Worm (Caenorhabditis elegans) whole organism, L1 larva: Measurements from ENCODE around the gene exos-7.
A peak's percentile ranks its signal among the peaks of the same experiment; 100 is the strongest.

Experiments used
- alr-1 ChIP-seq: fragments of 200-800 bp; sonication (Bioruptor generic); optimal IDR thresholded peaks from 2 replicates; lab custom pipeline; 2018; ENCODE audit warnings: borderline replicate concordance, mild to moderate bottlenecking, missing genetic modification characterization, missing compliant biosample characterization
- ama-1 ChIP-seq: fragments of 150-350 bp; optimal IDR thresholded peaks from 2 replicates; lab custom pipeline; 2014
- blmp-1 ChIP-seq: fragments of 150-350 bp; optimal IDR thresholded peaks from 2 replicates; lab custom pipeline; 2014; ENCODE audit warnings: missing biosample characterization, missing genetic modification characterization
- ceh-82 ChIP-seq, 3 experiments: fragments of 150-350 bp in 1 of 3; sonication (generic microtip) in 2 of 3; optimal IDR thresholded peaks; 2 replicates each; lab custom pipeline; 2014 to 2017; ENCODE audit warnings: missing biosample characterization in 3 of 3, missing genetic modification characterization in 3 of 3
- dpl-1 ChIP-seq, 3 experiments: fragments of 150-350 bp in 2 of 3; sonication (generic microtip) in 1 of 3; optimal IDR thresholded peaks; 2 replicates each; lab custom pipeline; 2014 to 2017; ENCODE audit warnings: missing biosample characterization in 3 of 3, missing genetic modification characterization in 3 of 3, missing genetic modification reagents in 3 of 3
- dsc-1 ChIP-seq: sonication (generic microtip); optimal IDR thresholded peaks from 2 replicates; lab custom pipeline; 2016; ENCODE audit warnings: mild to moderate bottlenecking, missing genetic modification characterization, missing compliant biosample characterization
- efl-1 ChIP-seq, 4 experiments: fragments of 150-350 bp; optimal IDR thresholded peaks in 3 of 4; peaks in 1 of 4; 1 replicate in 1 of 4; 2 replicates in 3 of 4; lab custom pipeline; 2014; ENCODE audit warnings: missing biosample characterization in 2 of 4, missing genetic modification characterization in 2 of 4, missing genetic modification reagents in 2 of 4
- efl-3 ChIP-seq: fragments of 200-800 bp; sonication (Bioruptor generic); optimal IDR thresholded peaks from 2 replicates; lab custom pipeline; 2018; ENCODE audit warnings: mild to moderate bottlenecking, missing genetic modification characterization, missing compliant biosample characterization
- elt-2 ChIP-seq: sonication (generic microtip); optimal IDR thresholded peaks from 2 replicates; lab custom pipeline; 2016; ENCODE audit warnings: missing genetic modification characterization, mild to moderate bottlenecking, inconsistent platforms, missing compliant biosample characterization, missing genetic modification reagents
- elt-3 ChIP-seq, 6 experiments: fragments of 150-350 bp in 1 of 6; sonication (generic microtip); optimal IDR thresholded peaks; 2 replicates each; lab custom pipeline; 2017 to 2018; ENCODE audit warnings: missing biosample characterization in 6 of 6, missing genetic modification characterization in 6 of 6, inconsistent platforms in 1 of 6
- ets-5 ChIP-seq: fragments of 200-800 bp; sonication (Bioruptor generic); IDR thresholded peaks from 2 replicates; pipeline ENCODE4 v1.3.6; 2022; ENCODE audit warnings: missing genetic modification characterization, missing compliant biosample characterization
- fkh-8 ChIP-seq: sonication (generic microtip); optimal IDR thresholded peaks from 2 replicates; lab custom pipeline; 2016; ENCODE audit warnings: mild to moderate bottlenecking, missing genetic modification characterization, missing compliant biosample characterization
- hlh-4 ChIP-seq: sonication (generic microtip); optimal IDR thresholded peaks from 2 replicates; lab custom pipeline; 2016; ENCODE audit warnings: mild to moderate bottlenecking, missing genetic modification characterization, missing compliant biosample characterization
- lin-13 ChIP-seq: fragments of 150-350 bp; optimal IDR thresholded peaks from 2 replicates; lab custom pipeline; 2014; ENCODE audit warnings: missing biosample characterization, missing genetic modification reagents, missing genetic modification characterization
- lin-35 ChIP-seq, 2 experiments: fragments of 150-350 bp; optimal IDR thresholded peaks; 2 replicates each; lab custom pipeline; 2014; ENCODE audit warnings: missing biosample characterization in 2 of 2, missing genetic modification characterization in 2 of 2, missing genetic modification reagents in 2 of 2
- lin-39 ChIP-seq: fragments of 150-350 bp; optimal IDR thresholded peaks from 2 replicates; lab custom pipeline; 2014; ENCODE audit warnings: missing biosample characterization, missing genetic modification reagents, missing genetic modification characterization
- lir-3 ChIP-seq: sonication (generic microtip); optimal IDR thresholded peaks from 2 replicates; lab custom pipeline; 2016; ENCODE audit warnings: mild to moderate bottlenecking, missing genetic modification characterization, moderate library complexity, missing compliant biosample characterization; ENCODE audit not compliant: poor library complexity
- lsy-2 ChIP-seq, 2 experiments: fragments of 150-350 bp; optimal IDR thresholded peaks; 2 replicates each; lab custom pipeline; 2014; ENCODE audit warnings: missing biosample characterization in 2 of 2, missing genetic modification characterization in 2 of 2
- nhr-20 ChIP-seq: sonication (generic microtip); optimal IDR thresholded peaks from 2 replicates; lab custom pipeline; 2016; ENCODE audit warnings: mild to moderate bottlenecking, missing genetic modification characterization, missing compliant biosample characterization
- nhr-28 ChIP-seq: fragments of 150-350 bp; optimal IDR thresholded peaks from 2 replicates; lab custom pipeline; 2014; ENCODE audit warnings: missing biosample characterization, missing genetic modification characterization
- nhr-47 ChIP-seq: sonication (generic microtip); optimal IDR thresholded peaks from 2 replicates; lab custom pipeline; 2016; ENCODE audit warnings: mild to moderate bottlenecking, missing genetic modification characterization, moderate library complexity, missing compliant biosample characterization
- nhr-71 ChIP-seq: sonication (generic microtip); optimal IDR thresholded peaks from 2 replicates; lab custom pipeline; 2016; ENCODE audit warnings: mild to moderate bottlenecking, missing genetic modification characterization, moderate library complexity, missing compliant biosample characterization
- nhr-90 ChIP-seq: sonication (generic microtip); optimal IDR thresholded peaks from 2 replicates; lab custom pipeline; 2016; ENCODE audit warnings: mild to moderate bottlenecking, missing genetic modification characterization, missing compliant biosample characterization; ENCODE audit not compliant: poor library complexity
- rnt-1 ChIP-seq: sonication (generic microtip); optimal IDR thresholded peaks from 2 replicates; lab custom pipeline; 2016; ENCODE audit warnings: mild to moderate bottlenecking, missing genetic modification characterization, moderate library complexity, missing compliant biosample characterization
- skn-1 ChIP-seq: fragments of 150-350 bp; optimal IDR thresholded peaks from 2 replicates; lab custom pipeline; 2014; ENCODE audit warnings: missing biosample characterization, missing genetic modification characterization
- snpc-4 ChIP-seq: fragments of 150-350 bp; optimal IDR thresholded peaks from 2 replicates; lab custom pipeline; 2014; ENCODE audit warnings: missing biosample characterization, missing genetic modification characterization
- snu-23 ChIP-seq: sonication (generic microtip); optimal IDR thresholded peaks from 2 replicates; lab custom pipeline; 2016; ENCODE audit warnings: missing genetic modification characterization, missing compliant biosample characterization
- sox-4 ChIP-seq: sonication (generic microtip); optimal IDR thresholded peaks from 2 replicates; lab custom pipeline; 2016; ENCODE audit warnings: missing genetic modification characterization, missing compliant biosample characterization
- swsn-7 ChIP-seq: sonication (generic microtip); optimal IDR thresholded peaks from 2 replicates; lab custom pipeline; 2016; ENCODE audit warnings: missing genetic modification characterization, missing compliant biosample characterization
- tbx-2 ChIP-seq: sonication (generic microtip); optimal IDR thresholded peaks from 2 replicates; lab custom pipeline; 2016; ENCODE audit warnings: missing genetic modification characterization, missing compliant biosample characterization
- unc-130 ChIP-seq: fragments of 150-350 bp; optimal IDR thresholded peaks from 2 replicates; lab custom pipeline; 2017; ENCODE audit warnings: missing biosample characterization, missing genetic modification characterization, inconsistent platforms
- unc-86 ChIP-seq: sonication (generic microtip); optimal IDR thresholded peaks from 2 replicates; lab custom pipeline; 2016; ENCODE audit warnings: missing genetic modification characterization, missing compliant biosample characterization
- xbp-1 ChIP-seq: sonication (generic microtip); optimal IDR thresholded peaks from 2 replicates; lab custom pipeline; 2016; ENCODE audit warnings: missing genetic modification characterization, missing compliant biosample characterization
- zip-4 ChIP-seq: fragments of 200-800 bp; sonication (Bioruptor generic); optimal IDR thresholded peaks from 2 replicates; lab custom pipeline; 2018; ENCODE audit warnings: mild to moderate bottlenecking, missing genetic modification characterization, moderate library complexity, missing compliant biosample characterization
- ztf-11 ChIP-seq, 2 experiments: sonication (generic microtip); optimal IDR thresholded peaks; 2 replicates each; lab custom pipeline; 2016 to 2017; ENCODE audit warnings: missing genetic modification characterization in 2 of 2, missing biosample characterization in 1 of 2, missing compliant biosample characterization in 1 of 2
- ztf-4 ChIP-seq: fragments of 150-350 bp; optimal IDR thresholded peaks from 2 replicates; lab custom pipeline; 2014; ENCODE audit warnings: missing biosample characterization, missing genetic modification characterization

Gene exos-7

DNA sequence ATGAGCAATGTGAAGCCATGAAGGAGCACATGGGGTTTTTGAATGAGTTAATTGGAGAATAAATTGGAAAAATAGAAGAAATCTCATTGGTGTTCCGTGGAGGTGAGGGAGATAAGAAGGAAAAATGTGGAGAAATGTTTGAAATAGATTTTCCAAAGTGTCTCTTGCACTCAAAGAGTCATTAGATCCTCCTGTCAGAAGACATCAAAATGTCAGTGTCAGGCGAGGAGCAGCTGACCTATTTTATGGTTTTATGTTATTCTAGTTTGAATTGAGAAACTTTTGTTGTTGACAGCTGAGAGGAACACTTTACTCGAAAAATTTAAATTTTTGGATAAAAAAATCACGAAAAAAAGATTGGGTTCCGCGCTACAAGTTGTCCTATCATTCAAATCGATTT is 11.9 kb downstream of the exos-7 start, which contains the start of gene clec-264:
TSS of gene clec-264 (minus strand) at position 122 of the 400 bp plus-strand sequence.
- TF ChIP-seq nhr-71 (no peak), elt-2 (tag; lab: Kevin White, UChicago) (no peak), rnt-1 (tag; lab: Kevin White, UChicago) (peak; percentile 45), alr-1 (tag; lab: Kevin White, UChicago) (no peak)

DNA sequence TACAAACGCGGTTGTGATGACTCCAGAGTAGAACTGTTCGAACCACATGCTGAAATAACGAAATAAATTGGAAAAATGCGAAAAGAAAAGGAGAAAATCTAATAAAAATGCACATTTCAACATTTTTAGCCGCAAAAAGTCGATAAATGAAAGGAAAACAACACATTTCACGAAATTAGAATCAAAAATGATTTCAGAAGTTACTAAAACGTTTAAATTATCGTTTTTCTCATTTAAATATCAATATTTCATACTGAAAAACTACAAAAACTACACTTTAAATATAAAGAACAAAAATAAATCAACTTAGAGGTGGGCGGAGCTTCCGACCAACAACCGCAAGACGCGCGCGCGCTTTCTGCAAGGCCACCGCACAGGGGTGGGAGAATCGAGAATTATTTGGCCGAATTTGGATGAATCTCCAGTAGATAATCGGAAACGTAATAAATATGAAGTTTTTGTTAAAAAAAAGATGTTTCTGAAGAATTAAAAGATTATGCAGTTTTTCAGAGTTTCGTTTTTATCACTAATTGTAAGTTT is 13.3 kb downstream of the exos-7 start, which contains the start of gene ndua-1:
TSS of gene ndua-1 (minus strand) at position 51 of the 540 bp plus-strand sequence.
- TF ChIP-seq swsn-7 (tag; lab: Kevin White, UChicago) (peak; percentile 61), tbx-2 (tag; lab: Kevin White, UChicago) (peak; percentile 53), snpc-4 (peak; percentile 65), ztf-11 (tag; optimal IDR thresholded peaks at IDR 0.05; lab: Kevin White, UChicago) (peak in 1 of 2 experiments; percentile 17), ceh-82 (tag; optimal IDR thresholded peaks at IDR 0.05; lab: Kevin White, UChicago) (peak in 2 of 3 experiments; percentile 44 to 64), lin-13 (GFP tag; lab: Kevin White, UChicago) (peak; percentile 24), dsc-1 (peak; percentile 35), skn-1 (peak; percentile 58), snu-23 (GFP tag; lab: Kevin White, UChicago) (peak; percentile 71), lir-3 (tag; lab: Kevin White, UChicago) (peak; percentile 44), unc-86 (tag; lab: Kevin White, UChicago) (peak; percentile 1), dpl-1 (GFP tag; optimal IDR thresholded peaks at IDR 0.05; lab: Kevin White, UChicago) (peak in 2 of 3 experiments; percentile 22 to 23), lin-35 (GFP tag; optimal IDR thresholded peaks at IDR 0.05; lab: Kevin White, UChicago) (peak; percentile 6 to 43), rnt-1 (tag; lab: Kevin White, UChicago) (peak; percentile 76), nhr-20 (tag; lab: Kevin White, UChicago) (peak; percentile 63), lin-39 (peak; percentile 4), lsy-2 (tag; optimal IDR thresholded peaks at IDR 0.05; lab: Kevin White, UChicago) (peak; percentile 59 to 71), ztf-4 (tag; lab: Kevin White, UChicago) (no peak), unc-130 (peak; percentile 6), elt-3 (tag; optimal IDR thresholded peaks at IDR 0.05; lab: Kevin White, UChicago) (peak in 1 of 6 experiments; percentile 22), fkh-8 (tag; lab: Kevin White, UChicago) (no peak), nhr-47 (peak; percentile 68), nhr-90 (peak; percentile 56), ama-1 (no peak), xbp-1 (tag; lab: Kevin White, UChicago) (peak; percentile 38), efl-3 (GFP tag; lab: Kevin White, UChicago) (no peak), sox-4 (tag; lab: Kevin White, UChicago) (peak; percentile 27), blmp-1 (peak; percentile 0), hlh-4 (tag; lab: Kevin White, UChicago) (no peak), nhr-71 (peak; percentile 66), nhr-28 (tag; lab: Kevin White, UChicago) (no peak), efl-1 (optimal IDR thresholded peaks at IDR 0.05; lab: Kevin White, UChicago) (peak; percentile 10 to 44), efl-1 (GFP tag; optimal IDR thresholded peaks at IDR 0.05 in 1 of 2; lab: Kevin White, UChicago) (peak; percentile 17 to 94), zip-4 (GFP tag; lab: Kevin White, UChicago) (no peak)

DNA sequence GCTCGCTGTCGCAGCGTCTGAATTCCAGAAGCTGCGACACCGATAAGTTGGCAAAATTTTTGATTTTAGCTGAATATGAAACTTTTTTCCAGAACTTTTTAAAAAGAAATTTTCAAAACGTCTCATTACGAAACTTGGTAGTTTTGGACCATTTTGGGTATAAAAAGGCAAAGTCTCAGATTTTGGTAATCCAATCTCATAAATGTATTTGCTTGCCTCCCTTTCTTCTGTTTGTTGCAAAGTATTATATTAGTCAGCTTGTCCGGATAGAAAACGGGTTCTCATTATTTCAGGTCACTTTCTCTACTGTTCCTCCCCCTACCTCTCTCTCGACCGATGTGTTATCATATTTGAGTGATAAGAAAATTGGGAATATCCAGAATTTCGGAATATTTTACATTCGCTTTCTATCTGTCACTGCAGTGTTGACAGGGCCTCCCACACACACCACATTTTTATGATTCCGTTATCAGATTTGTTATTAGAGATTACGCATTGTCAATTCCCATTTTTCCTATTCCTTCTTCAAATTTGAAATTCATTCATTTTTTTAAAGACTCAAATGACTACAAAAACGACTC is 15.0 kb downstream of the exos-7 start, which contains the start of gene F31D4.5:
TSS of gene F31D4.5 (plus strand) at position 491 of the 581 bp plus-strand sequence.
- TF ChIP-seq efl-1 (optimal IDR thresholded peaks at IDR 0.05; lab: Kevin White, UChicago) (no peak), efl-1 (GFP tag; optimal IDR thresholded peaks at IDR 0.05 in 1 of 2; lab: Kevin White, UChicago) (peak in 1 of 2 experiments; percentile 61), ets-5 (GFP tag; lab: Robert Waterston, UW) (no peak)
